Fruit fly (Drosophila melanogaster): ENCODE measurements around the gene uif.

The uif gene

DNA sequence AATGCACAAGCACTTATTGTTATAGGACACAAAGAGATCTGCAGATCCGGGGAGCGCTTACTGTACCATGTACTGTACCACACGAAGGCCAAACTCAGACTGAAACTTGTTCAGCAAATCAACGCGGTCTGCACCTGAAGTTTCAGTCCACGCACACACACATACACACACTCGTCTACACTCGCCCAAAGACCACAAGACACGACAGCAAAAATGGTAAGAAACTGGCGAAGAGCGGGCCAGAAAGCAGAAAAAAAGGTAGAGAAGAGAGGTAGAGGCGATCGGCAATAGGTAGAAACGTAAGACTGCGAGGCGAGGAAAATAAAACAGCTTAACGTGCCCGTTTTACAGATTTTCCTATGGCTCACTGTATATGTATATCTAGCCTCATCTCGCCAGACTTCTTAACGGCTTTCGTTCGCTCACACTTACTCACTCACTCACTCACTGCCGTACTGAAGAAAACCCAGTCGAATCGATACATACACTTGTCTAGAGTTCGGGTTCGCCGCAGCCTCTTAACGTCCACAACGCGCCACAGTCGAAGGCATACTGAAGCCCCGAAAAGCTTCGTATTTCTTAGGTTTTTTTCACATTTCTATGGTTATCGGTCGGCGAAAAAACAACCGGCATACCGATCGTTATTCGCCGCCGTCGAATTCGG lies at the start of gene uif:
Gene uif (minus strand): TSS at position 553 of the 664 bp plus-strand sequence.
- TF ChIP-seq Myc (optimal IDR thresholded peaks at IDR 0.05) (no peak), insv (optimal IDR thresholded peaks at IDR 0.05) (no peak), psq (optimal IDR thresholded peaks at IDR 0.05) (no peak)

DNA sequence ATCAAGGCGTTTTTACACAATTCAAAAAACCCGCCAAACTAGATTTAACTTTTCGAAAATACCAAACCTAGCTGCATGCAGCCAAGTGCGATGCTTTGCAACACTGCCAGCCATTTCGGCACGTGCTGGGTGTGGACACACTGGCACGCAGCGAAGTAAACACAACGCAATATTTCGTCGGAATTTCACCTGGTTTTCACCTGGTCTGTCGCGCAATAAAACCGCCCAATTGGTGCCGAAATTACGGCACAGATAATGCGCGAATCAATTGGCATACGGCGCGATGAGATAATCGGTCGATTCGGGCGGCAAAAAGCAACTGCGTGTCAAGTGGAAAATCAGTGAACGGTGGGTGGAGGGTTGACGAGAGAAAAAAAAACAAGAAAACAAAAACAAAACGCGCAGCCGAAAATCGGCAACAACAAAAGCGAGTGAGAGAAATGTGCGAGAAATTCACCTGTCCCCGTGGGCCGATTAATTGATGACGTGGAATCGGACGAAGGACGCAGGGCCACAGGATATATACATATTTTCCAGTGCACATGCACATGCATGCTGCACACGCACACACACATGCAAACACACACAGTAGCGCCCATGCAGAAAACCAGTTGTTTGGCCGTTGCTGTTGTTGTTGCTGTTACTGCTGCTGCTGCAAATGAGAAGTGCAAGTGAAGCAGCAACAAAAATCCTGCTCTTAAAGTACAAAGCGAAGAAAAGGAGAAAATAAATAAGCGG lies 46.2 kb upstream of the uif start, which contains the start of gene Mnn1:
Gene Mnn1 (plus strand): TSS at position 113 of the 738 bp plus-strand sequence.
- TF ChIP-seq Myc (optimal IDR thresholded peaks at IDR 0.05) (no peak), ttk (optimal IDR thresholded peaks at IDR 0.05) (no peak), h (optimal IDR thresholded peaks at IDR 0.05) (no peak), psq (optimal IDR thresholded peaks at IDR 0.05) (no peak), insv (optimal IDR thresholded peaks at IDR 0.05) (no peak), Sin3A (optimal IDR thresholded peaks at IDR 0.05) (no peak)

DNA sequence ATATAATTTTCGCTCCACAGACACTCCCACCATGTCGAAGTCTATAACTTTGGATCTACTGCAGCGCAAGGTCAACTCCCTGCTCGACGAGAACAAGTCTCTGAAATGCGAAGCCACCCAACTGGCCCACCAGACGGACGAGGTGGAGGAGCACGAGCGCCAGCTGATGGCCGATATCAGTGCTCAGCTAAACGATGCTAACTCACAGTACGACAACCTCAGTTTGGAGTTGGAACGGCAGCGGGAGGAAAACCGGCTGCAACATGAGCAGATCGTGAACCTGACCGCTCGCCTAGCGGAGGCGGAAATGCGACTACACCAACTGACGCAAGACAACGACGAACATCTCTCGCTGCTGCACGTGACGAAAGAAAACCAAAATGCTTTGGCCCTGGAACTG lies 41.6 kb upstream of the uif start:
- no peak for TF ChIP-seq insv (optimal IDR thresholded peaks at IDR 0.05)
- no peak for TF ChIP-seq h (optimal IDR thresholded peaks at IDR 0.05)
- TF ChIP-seq Myc (optimal IDR thresholded peaks at IDR 0.05): no peak
- no peak for TF ChIP-seq psq (optimal IDR thresholded peaks at IDR 0.05)
- no peak for TF ChIP-seq ttk (optimal IDR thresholded peaks at IDR 0.05)
- TF ChIP-seq Sin3A (optimal IDR thresholded peaks at IDR 0.05): no peak

DNA sequence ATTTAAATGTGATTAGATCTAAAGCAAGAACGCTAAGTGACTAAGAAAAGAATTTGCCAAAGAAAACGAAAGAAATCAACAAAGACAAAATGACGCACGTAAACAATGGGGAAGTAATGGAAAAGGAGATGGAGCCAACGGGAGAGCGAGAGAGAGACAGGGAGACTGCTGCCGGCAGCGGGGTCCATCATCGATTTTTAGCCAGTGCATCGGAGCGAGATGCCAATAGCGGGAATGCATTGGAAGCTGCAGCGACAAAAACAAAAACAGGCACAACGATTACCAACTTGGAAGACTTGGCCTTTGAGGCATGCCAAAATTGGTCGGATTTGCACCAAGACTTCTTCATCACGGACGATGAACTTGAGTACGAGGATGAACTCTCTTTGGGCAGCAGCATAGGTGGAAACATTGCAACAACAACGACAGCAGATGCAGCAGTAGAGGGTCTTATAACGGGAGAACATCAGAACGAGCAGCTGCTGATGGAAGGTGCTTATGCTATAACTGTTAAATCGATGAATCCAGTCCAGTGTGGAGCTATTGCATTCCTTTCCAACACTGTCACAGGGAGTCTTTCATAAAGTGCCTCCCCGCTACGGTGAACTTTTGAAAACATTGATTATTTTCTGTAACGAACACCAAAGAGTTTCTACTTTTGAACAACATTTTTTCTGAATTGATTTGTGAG lies 40.5 kb upstream of the uif start:
- TF ChIP-seq h (optimal IDR thresholded peaks at IDR 0.05) (no peak), Myc (optimal IDR thresholded peaks at IDR 0.05) (no peak), insv (optimal IDR thresholded peaks at IDR 0.05) (no peak), Sin3A (optimal IDR thresholded peaks at IDR 0.05) (no peak), ttk (optimal IDR thresholded peaks at IDR 0.05) (no peak), psq (optimal IDR thresholded peaks at IDR 0.05) (no peak)

DNA sequence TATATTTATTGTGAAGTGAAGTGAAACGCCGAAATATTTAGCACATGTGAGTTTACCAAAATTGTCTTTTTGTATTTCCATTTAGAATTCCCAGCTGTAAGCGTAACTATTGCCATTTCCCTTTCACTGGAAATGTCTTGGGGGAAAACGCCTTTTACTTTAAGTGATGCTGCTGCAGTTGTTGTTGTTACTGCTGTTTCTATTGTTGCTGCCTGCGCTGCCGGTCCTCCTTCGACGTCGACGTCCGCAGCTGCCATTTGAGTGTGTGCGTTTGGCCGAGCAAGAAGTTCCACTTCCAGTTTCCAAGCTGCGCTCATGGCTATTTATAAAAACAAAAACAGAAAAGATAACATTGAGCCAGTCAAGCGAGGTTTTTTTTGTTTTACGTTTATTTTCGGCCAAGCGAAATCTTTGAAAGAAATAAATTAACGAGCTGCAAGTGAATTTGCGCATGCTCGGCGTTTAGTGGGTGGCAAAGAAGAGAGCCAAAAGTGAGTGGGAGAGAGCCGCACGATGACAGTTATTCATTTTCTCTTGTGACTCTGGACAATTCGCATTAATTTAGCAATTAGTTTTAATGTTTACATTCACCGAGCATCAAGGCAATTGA lies 39.6 kb upstream of the uif start:
- TF ChIP-seq psq (optimal IDR thresholded peaks at IDR 0.05) (no peak), h (optimal IDR thresholded peaks at IDR 0.05) (no peak), Sin3A (optimal IDR thresholded peaks at IDR 0.05) (no peak), ttk (optimal IDR thresholded peaks at IDR 0.05) (no peak), insv (optimal IDR thresholded peaks at IDR 0.05) (no peak), Myc (optimal IDR thresholded peaks at IDR 0.05) (no peak)

DNA sequence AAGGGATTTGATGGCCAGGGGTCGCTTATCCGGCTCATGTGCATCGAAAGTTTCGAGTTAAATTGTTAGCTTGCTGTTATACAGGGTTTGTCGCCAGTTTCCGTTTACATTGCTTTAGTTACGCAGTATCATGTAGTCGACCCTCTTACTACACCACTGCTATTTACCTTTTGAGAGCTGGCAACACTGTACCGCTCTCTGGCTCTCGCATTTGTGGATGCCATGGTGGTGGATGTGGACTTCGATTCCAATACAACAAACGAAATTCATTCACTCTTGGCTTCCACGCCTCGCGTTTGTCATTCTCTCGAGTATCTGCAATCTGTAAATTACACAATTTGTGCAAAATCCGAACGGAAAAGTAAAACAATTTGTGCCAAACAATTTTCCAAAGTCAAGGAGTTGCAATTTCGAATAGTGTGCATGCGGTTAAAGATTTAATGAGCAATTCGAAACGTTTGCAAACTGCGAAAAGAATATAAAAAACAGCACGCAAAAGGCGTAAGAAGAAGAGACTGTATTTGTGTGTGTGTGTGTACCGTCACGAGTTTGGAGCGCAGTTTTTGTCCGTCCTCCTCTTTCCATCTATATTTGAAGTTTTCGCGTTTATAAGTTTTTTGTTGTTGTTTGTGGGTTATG lies 39.0 kb upstream of the uif start:
- TF ChIP-seq insv (optimal IDR thresholded peaks at IDR 0.05): no peak
- TF ChIP-seq psq (optimal IDR thresholded peaks at IDR 0.05): no peak
- no peak for TF ChIP-seq Sin3A (optimal IDR thresholded peaks at IDR 0.05)

DNA sequence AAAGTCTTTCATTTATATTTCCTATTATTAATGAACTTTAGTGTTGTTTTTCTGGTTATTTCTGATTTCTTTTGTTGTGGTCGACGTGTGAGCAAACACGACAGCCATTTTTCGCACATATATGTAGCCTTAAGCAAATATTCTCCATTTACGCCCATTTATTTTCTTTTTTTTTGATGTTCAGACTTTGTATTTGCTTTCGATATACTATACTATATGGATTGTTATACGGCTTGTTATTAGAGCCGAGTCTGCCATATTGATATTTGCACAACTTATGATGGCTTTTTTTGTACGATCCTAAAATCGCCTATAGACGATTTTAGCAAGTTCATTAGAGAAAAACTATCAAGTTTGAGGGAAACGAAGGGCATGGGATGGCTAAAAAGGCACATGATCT lies 37.5 kb upstream of the uif start:
- TF ChIP-seq Sin3A (optimal IDR thresholded peaks at IDR 0.05) (no peak), Myc (optimal IDR thresholded peaks at IDR 0.05) (no peak), ttk (optimal IDR thresholded peaks at IDR 0.05) (no peak), insv (optimal IDR thresholded peaks at IDR 0.05) (no peak), h (optimal IDR thresholded peaks at IDR 0.05) (no peak), psq (optimal IDR thresholded peaks at IDR 0.05) (no peak)

DNA sequence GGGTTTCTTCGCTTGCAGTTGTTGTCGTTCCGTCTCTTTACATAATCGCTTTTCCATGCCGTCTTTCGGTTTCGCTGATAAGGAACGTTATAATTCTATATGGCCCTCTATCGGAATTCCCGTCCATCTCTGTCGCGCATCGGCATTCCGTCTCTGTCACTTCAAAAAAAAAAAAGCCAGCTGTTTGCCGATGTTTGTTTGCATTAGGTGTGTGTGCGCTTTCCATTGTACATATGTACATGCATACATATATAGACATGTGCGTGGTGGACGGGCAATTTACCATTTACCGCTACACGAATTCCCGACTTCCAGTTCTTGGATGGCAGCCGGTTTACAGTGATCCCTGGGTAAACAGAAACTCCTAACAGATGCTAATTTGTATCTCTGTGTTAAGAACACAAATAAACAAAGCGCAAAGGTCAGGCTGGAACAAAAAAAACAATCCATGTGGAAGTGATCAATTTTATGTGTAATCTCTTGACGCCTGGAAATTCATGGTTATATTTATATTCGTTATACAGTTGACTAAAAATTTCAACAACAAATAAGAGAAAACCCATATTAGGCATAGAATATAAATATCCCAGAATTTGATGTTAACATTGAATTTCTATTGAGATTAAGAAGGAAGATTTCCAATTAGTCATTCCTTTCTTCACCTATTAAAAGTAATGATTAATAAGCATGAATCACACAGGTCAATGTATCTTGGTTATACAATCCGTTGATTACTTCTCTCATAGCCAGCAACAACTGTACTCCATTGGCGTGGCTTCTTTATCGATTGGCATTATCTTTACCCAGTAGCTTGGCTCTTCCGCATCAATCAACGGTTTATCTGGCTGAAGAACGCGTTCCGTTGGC lies 33.1 kb upstream of the uif start:
- TF ChIP-seq Sin3A (optimal IDR thresholded peaks at IDR 0.05) (no peak), Myc (optimal IDR thresholded peaks at IDR 0.05) (no peak), psq (optimal IDR thresholded peaks at IDR 0.05) (no peak), insv (optimal IDR thresholded peaks at IDR 0.05) (no peak)

DNA sequence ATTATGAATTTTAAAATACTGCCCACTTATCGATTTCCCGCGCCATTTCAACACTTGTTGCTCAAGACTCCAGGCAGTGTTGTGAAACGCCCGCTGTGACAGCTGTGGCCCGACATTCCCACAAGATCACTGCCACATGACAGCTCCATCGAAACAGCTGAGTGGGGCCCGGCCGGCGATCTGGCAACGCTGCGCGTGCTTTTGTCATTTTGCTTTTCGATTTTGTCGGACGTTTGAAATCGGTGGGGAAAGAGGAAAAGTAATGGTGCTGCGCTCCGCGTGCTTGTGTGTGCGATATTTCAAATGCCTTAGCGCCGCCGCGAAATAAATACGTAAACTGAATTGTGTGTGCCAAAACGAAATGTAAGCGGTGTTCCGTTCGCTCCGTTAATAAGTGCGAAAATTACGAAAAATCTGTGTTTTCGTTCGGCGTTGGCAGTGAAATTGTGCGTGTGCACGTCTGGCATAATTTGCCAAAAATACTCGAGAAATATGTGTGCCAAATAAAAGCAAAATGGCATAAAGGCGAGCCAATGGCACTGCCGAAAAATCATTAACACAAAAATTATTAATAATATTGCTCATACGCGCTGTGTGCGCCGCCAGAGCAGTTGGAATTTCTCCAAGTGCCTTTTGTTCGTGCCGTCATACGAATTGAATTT lies 32.1 kb upstream of the uif start:
- TF ChIP-seq psq (optimal IDR thresholded peaks at IDR 0.05): no peak
- TF ChIP-seq insv (optimal IDR thresholded peaks at IDR 0.05): no peak
- no peak for TF ChIP-seq h (optimal IDR thresholded peaks at IDR 0.05)
- no peak for TF ChIP-seq ttk (optimal IDR thresholded peaks at IDR 0.05)
- TF ChIP-seq Sin3A (optimal IDR thresholded peaks at IDR 0.05): no peak
- TF ChIP-seq Myc (optimal IDR thresholded peaks at IDR 0.05): no peak

DNA sequence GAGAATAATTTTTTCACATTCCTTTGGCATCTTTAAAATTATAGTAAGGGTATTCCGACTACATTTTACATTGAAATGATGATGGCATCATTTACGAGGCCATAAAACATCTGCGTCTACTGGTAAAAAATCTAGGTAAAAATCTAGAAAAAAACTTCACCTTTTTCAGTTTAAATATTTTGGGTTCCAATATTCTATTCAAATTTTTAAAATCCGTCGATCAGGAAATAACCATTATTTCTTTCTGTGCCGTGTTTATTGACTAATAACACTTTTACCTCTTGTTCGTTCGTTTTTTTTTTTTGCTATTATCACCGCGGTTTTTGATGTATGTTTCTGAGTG lies 29.2 kb upstream of the uif start:
- no peak for TF ChIP-seq Myc (optimal IDR thresholded peaks at IDR 0.05)
